Worm (Caenorhabditis elegans) whole organism, L1 larva: ENCODE data around the gene H40L08.3.

ENCODE experiments used
- dpl-1 ChIP-seq, 3 experiments: fragments of 150-350 bp in 2 of 3; sonication (generic microtip) in 1 of 3; optimal IDR thresholded peaks; 2 replicates each; lab custom pipeline; 2014 to 2017; ENCODE audit warnings: missing biosample characterization in 3 of 3, missing genetic modification characterization in 3 of 3, missing genetic modification reagents in 3 of 3
- fos-1 ChIP-seq: fragments of 150-350 bp; optimal IDR thresholded peaks from 2 replicates; lab custom pipeline; 2014; ENCODE audit warnings: missing biosample characterization, missing genetic modification characterization
- irx-1 ChIP-seq: sonication (generic microtip); optimal IDR thresholded peaks from 2 replicates; lab custom pipeline; 2016; ENCODE audit warnings: missing genetic modification characterization, missing compliant biosample characterization
- nhr-237 ChIP-seq: fragments of 150-350 bp; optimal IDR thresholded peaks from 2 replicates; lab custom pipeline; 2014; ENCODE audit warnings: missing biosample characterization, missing genetic modification characterization
- skn-1 ChIP-seq: fragments of 150-350 bp; optimal IDR thresholded peaks from 2 replicates; lab custom pipeline; 2014; ENCODE audit warnings: missing biosample characterization, missing genetic modification characterization
- unc-62 ChIP-seq: fragments of 150-350 bp; optimal IDR thresholded peaks from 2 replicates; lab custom pipeline; 2014; ENCODE audit warnings: missing biosample characterization, missing genetic modification reagents, missing genetic modification characterization

ce11 chrX:15097763-15098162, 21.9 kb upstream of the H40L08.3 start, which contains the start of gene F09B12.3:
- TF ChIP-seq fos-1 (tag; lab: Kevin White, UChicago): no peak
- TF ChIP-seq irx-1 (tag; lab: Kevin White, UChicago): no peak
- no peak for TF ChIP-seq unc-62 (GFP tag; lab: Kevin White, UChicago)
- no peak for TF ChIP-seq nhr-237
- no peak for TF ChIP-seq dpl-1 (GFP tag; optimal IDR thresholded peaks at IDR 0.05; lab: Kevin White, UChicago)
- no peak for TF ChIP-seq skn-1 (tag; lab: Kevin White, UChicago)
